Fruit fly (Drosophila melanogaster) whole organism, embryonic: Measurements from ENCODE around the gene CG43880.

ENCODE experiments used
- Antp ChIP-seq: fragments of 200-800 bp; sonication (Bioruptor generic); optimal IDR thresholded peaks from 3 replicates; lab custom pipeline; 2016; ENCODE audit warnings: missing biosample characterization, missing genetic modification characterization
- CG10147 ChIP-seq: fragments of 200-800 bp; sonication (Bioruptor generic); optimal IDR thresholded peaks from 2 replicates; lab custom pipeline; 2019; ENCODE audit warnings: missing biosample characterization, mild to moderate bottlenecking, missing genetic modification characterization, moderate library complexity
- CG10366 ChIP-seq: fragments of 200-800 bp; sonication (Bioruptor generic); IDR thresholded peaks from 2 replicates; pipeline ENCODE4 v1.3.6; 2022; ENCODE audit warnings: missing biosample characterization, missing genetic modification characterization
- CG10565 ChIP-seq: fragments of 200-800 bp; sonication (Bioruptor generic); optimal IDR thresholded peaks from 3 replicates; lab custom pipeline; 2016; ENCODE audit warnings: missing biosample characterization, mild to moderate bottlenecking, missing genetic modification characterization
- CG10654 ChIP-seq: fragments of 200-800 bp; sonication (Bioruptor generic); optimal IDR thresholded peaks from 2 replicates; lab custom pipeline; 2016; ENCODE audit warnings: missing biosample characterization, missing genetic modification characterization
- CG11695 ChIP-seq: fragments of 200-800 bp; sonication (Bioruptor generic); IDR thresholded peaks from 3 replicates; pipeline ENCODE4 v1.3.6; 2022; ENCODE audit warnings: missing biosample characterization, missing genetic modification characterization
- CG12219 ChIP-seq: fragments of 200-800 bp; sonication (Bioruptor generic); optimal IDR thresholded peaks from 3 replicates; lab custom pipeline; 2018; ENCODE audit warnings: missing biosample characterization, mild to moderate bottlenecking, missing genetic modification characterization
- CG12659 ChIP-seq: fragments of 200-800 bp; sonication (Bioruptor generic); optimal IDR thresholded peaks from 3 replicates; lab custom pipeline; 2017; ENCODE audit warnings: mild to moderate bottlenecking, missing biosample characterization, missing genetic modification reagents, missing genetic modification characterization
- CG13894 ChIP-seq: fragments of 200-800 bp; sonication (Bioruptor generic); optimal IDR thresholded peaks from 3 replicates; lab custom pipeline; 2018; ENCODE audit warnings: missing biosample characterization, mild to moderate bottlenecking, missing genetic modification characterization, moderate library complexity
- CG15601 ChIP-seq: fragments of 200-800 bp; sonication (Bioruptor generic); optimal IDR thresholded peaks from 3 replicates; lab custom pipeline; 2019; ENCODE audit warnings: missing biosample characterization, mild to moderate bottlenecking, missing genetic modification characterization, moderate library complexity
- CG1603 ChIP-seq: fragments of 200-800 bp; sonication (Bioruptor generic); optimal IDR thresholded peaks from 2 replicates; lab custom pipeline; 2019; ENCODE audit warnings: missing biosample characterization, mild to moderate bottlenecking, missing genetic modification characterization, moderate library complexity
- CG1647 ChIP-seq: fragments of 200-800 bp; sonication (Bioruptor generic); optimal IDR thresholded peaks from 3 replicates; lab custom pipeline; 2016; ENCODE audit warnings: missing biosample characterization, missing genetic modification characterization
- CG17186 ChIP-seq: fragments of 200-800 bp; sonication (Bioruptor generic); optimal IDR thresholded peaks from 3 replicates; lab custom pipeline; 2017; ENCODE audit warnings: missing biosample characterization, missing genetic modification reagents, missing genetic modification characterization
- CG2875 ChIP-seq: fragments of 200-800 bp; sonication (Bioruptor generic); optimal IDR thresholded peaks from 2 replicates; lab custom pipeline; 2017; ENCODE audit warnings: missing biosample characterization, mild to moderate bottlenecking, missing genetic modification characterization, missing genetic modification reagents
- CG31441 ChIP-seq: fragments of 200-800 bp; sonication (Bioruptor generic); IDR thresholded peaks from 2 replicates; pipeline ENCODE4 v1.3.6; 2022; ENCODE audit warnings: missing biosample characterization, missing genetic modification characterization
- CG33213 ChIP-seq: fragments of 200-800 bp; sonication (Bioruptor generic); optimal IDR thresholded peaks from 3 replicates; lab custom pipeline; 2016; ENCODE audit warnings: missing biosample characterization, missing genetic modification characterization
- CG3407 ChIP-seq: fragments of 200-800 bp; sonication (Bioruptor generic); optimal IDR thresholded peaks from 2 replicates; lab custom pipeline; 2018; ENCODE audit warnings: missing biosample characterization, mild to moderate bottlenecking, missing genetic modification characterization
- CG3726 ChIP-seq: fragments of 200-800 bp; sonication (Bioruptor generic); IDR thresholded peaks from 3 replicates; pipeline ENCODE4, ENCODE4 v1.3.6; 2022; ENCODE audit warnings: missing biosample characterization, missing genetic modification characterization
- CG42726 ChIP-seq: fragments of 200-800 bp; sonication (Bioruptor generic); IDR thresholded peaks from 2 replicates; pipeline ENCODE4 v1.3.6; 2022; ENCODE audit warnings: missing biosample characterization, missing genetic modification characterization; ENCODE audit not compliant: partially characterized antibody
- CG4707 ChIP-seq: fragments of 200-800 bp; sonication (Bioruptor generic); optimal IDR thresholded peaks from 2 replicates; lab custom pipeline; 2018; ENCODE audit warnings: missing biosample characterization, mild to moderate bottlenecking, missing genetic modification characterization, moderate library complexity
- CG5180 ChIP-seq: fragments of 200-800 bp; sonication (Bioruptor generic); optimal IDR thresholded peaks from 3 replicates; lab custom pipeline; 2017; ENCODE audit warnings: missing biosample characterization, missing genetic modification characterization, mild to moderate bottlenecking, moderate library complexity, missing genetic modification reagents
- CG7271 ChIP-seq: fragments of 200-800 bp; sonication (Bioruptor generic); optimal IDR thresholded peaks from 2 replicates; lab custom pipeline; 2018; ENCODE audit warnings: missing biosample characterization, mild to moderate bottlenecking, missing genetic modification characterization, moderate library complexity
- CG9797 ChIP-seq: fragments of 200-800 bp; sonication (Bioruptor generic); optimal IDR thresholded peaks from 3 replicates; lab custom pipeline; 2018; ENCODE audit warnings: missing biosample characterization, mild to moderate bottlenecking, missing genetic modification characterization
- CG9932 ChIP-seq: fragments of 200-800 bp; sonication (Bioruptor generic); IDR thresholded peaks from 2 replicates; pipeline ENCODE4 v1.3.6; 2022; ENCODE audit warnings: missing biosample characterization, missing genetic modification characterization
- CrebB ChIP-seq: fragments of 200-800 bp; sonication (Bioruptor generic); optimal IDR thresholded peaks from 3 replicates; lab custom pipeline; 2018; ENCODE audit warnings: missing biosample characterization, mild to moderate bottlenecking, missing genetic modification characterization
- Dp ChIP-seq: fragments of 200-800 bp; sonication (Bioruptor generic); optimal IDR thresholded peaks from 2 replicates; lab custom pipeline; 2018; ENCODE audit warnings: missing biosample characterization, mild to moderate bottlenecking, missing genetic modification characterization, moderate library complexity
- Fer3 ChIP-seq: fragments of 200-800 bp; sonication (Bioruptor generic); optimal IDR thresholded peaks from 2 replicates; lab custom pipeline; 2018; ENCODE audit warnings: missing biosample characterization, mild to moderate bottlenecking, missing genetic modification characterization, moderate library complexity
- HmgD ChIP-seq: fragments of 200-800 bp; sonication (Bioruptor generic); optimal IDR thresholded peaks from 3 replicates; lab custom pipeline; 2016; ENCODE audit warnings: missing biosample characterization, missing genetic modification characterization
- Kr ChIP-seq: fragments of 200-800 bp; sonication (Bioruptor generic); optimal IDR thresholded peaks from 2 replicates; lab custom pipeline; 2017; ENCODE audit warnings: missing biosample characterization, mild to moderate bottlenecking, missing genetic modification characterization
- MESR4 ChIP-seq: fragments of 200-800 bp; sonication (Bioruptor generic); optimal IDR thresholded peaks from 2 replicates; lab custom pipeline; 2018; ENCODE audit warnings: missing biosample characterization, mild to moderate bottlenecking, missing genetic modification characterization, moderate library complexity
- Rx ChIP-seq: fragments of 200-800 bp; sonication (Bioruptor generic); IDR thresholded peaks from 2 replicates; pipeline ENCODE4 v1.3.6; 2022; ENCODE audit warnings: missing biosample characterization, missing genetic modification characterization
- Side ChIP-seq: fragments of 200-800 bp; sonication (Bioruptor generic); optimal IDR thresholded peaks from 2 replicates; lab custom pipeline; 2016; ENCODE audit warnings: missing biosample characterization, missing genetic modification characterization
- abd-A ChIP-seq: fragments of 200-800 bp; sonication (Bioruptor generic); optimal IDR thresholded peaks from 3 replicates; lab custom pipeline; 2019; ENCODE audit warnings: missing biosample characterization, mild to moderate bottlenecking, missing genetic modification characterization, moderate library complexity
- cas ChIP-seq: fragments of 200-800 bp; sonication (Bioruptor generic); IDR thresholded peaks from 2 replicates; pipeline ENCODE4 v1.3.6; 2022; ENCODE audit warnings: missing biosample characterization, missing genetic modification characterization
- caup ChIP-seq: fragments of 200-800 bp; sonication (Bioruptor generic); optimal IDR thresholded peaks from 3 replicates; lab custom pipeline; 2017; ENCODE audit warnings: missing biosample characterization, mild to moderate bottlenecking, missing genetic modification characterization, moderate library complexity; ENCODE audit not compliant: severe bottlenecking
- cg ChIP-seq: fragments of 200-800 bp; sonication (Bioruptor generic); optimal IDR thresholded peaks from 3 replicates; lab custom pipeline; 2019; ENCODE audit warnings: missing biosample characterization, mild to moderate bottlenecking, missing genetic modification characterization, moderate library complexity
- ci ChIP-seq: fragments of 200-800 bp; sonication (Bioruptor generic); IDR thresholded peaks from 3 replicates; pipeline ENCODE4 v1.3.6; 2022; ENCODE audit warnings: missing biosample characterization, missing genetic modification characterization
- dati ChIP-seq: fragments of 200-800 bp; sonication (Bioruptor generic); IDR thresholded peaks from 2 replicates; pipeline ENCODE4 v1.3.6; 2022; ENCODE audit warnings: missing biosample characterization, missing genetic modification characterization
- eyg ChIP-seq: fragments of 200-800 bp; sonication (Bioruptor generic); optimal IDR thresholded peaks from 3 replicates; lab custom pipeline; 2016; ENCODE audit warnings: missing biosample characterization, missing genetic modification characterization
- gfzf ChIP-seq: fragments of 200-800 bp; sonication (Bioruptor generic); optimal IDR thresholded peaks from 2 replicates; lab custom pipeline; 2016; ENCODE audit warnings: missing biosample characterization, mild to moderate bottlenecking, missing genetic modification characterization, moderate library complexity
- gt ChIP-seq: fragments of 200-800 bp; sonication (Bioruptor generic); IDR thresholded peaks from 2 replicates; pipeline ENCODE4 v1.3.6; 2022; ENCODE audit warnings: missing biosample characterization, missing genetic modification characterization
- nerfin-1 ChIP-seq: fragments of 200-800 bp; sonication (Bioruptor generic); optimal IDR thresholded peaks from 3 replicates; lab custom pipeline; 2019; ENCODE audit warnings: missing biosample characterization, mild to moderate bottlenecking, missing genetic modification characterization, moderate library complexity
- oc ChIP-seq: fragments of 200-800 bp; sonication (Bioruptor generic); optimal IDR thresholded peaks from 2 replicates; lab custom pipeline; 2018; ENCODE audit warnings: missing biosample characterization, mild to moderate bottlenecking, missing genetic modification characterization, moderate library complexity
- odd ChIP-seq: fragments of 200-800 bp; sonication (Bioruptor generic); optimal IDR thresholded peaks from 2 replicates; lab custom pipeline; 2017; ENCODE audit warnings: missing biosample characterization, mild to moderate bottlenecking, missing genetic modification characterization
- pho ChIP-seq: fragments of 200-800 bp; sonication (Bioruptor generic); optimal IDR thresholded peaks from 2 replicates; lab custom pipeline; 2016; ENCODE audit warnings: missing biosample characterization, missing genetic modification characterization
- pzg ChIP-seq: fragments of 200-800 bp; sonication (Bioruptor generic); optimal IDR thresholded peaks from 3 replicates; lab custom pipeline; 2018; ENCODE audit warnings: missing biosample characterization, mild to moderate bottlenecking, missing genetic modification characterization, moderate library complexity
- salm ChIP-seq: fragments of 200-800 bp; sonication (Bioruptor generic); optimal IDR thresholded peaks from 2 replicates; lab custom pipeline; 2018; ENCODE audit warnings: missing biosample characterization, mild to moderate bottlenecking, missing genetic modification characterization
- sqz ChIP-seq: fragments of 200-800 bp; sonication (Bioruptor generic); optimal IDR thresholded peaks from 3 replicates; lab custom pipeline; 2018; ENCODE audit warnings: missing biosample characterization, mild to moderate bottlenecking, missing genetic modification characterization
- usp ChIP-seq: fragments of >200 bp; optimal IDR thresholded peaks from 2 replicates; lab custom pipeline; 2017; ENCODE audit warnings: missing biosample characterization, missing genetic modification characterization
- z ChIP-seq: fragments of 200-800 bp; sonication (Bioruptor generic); IDR thresholded peaks from 3 replicates; pipeline ENCODE4 v1.3.6; 2022; ENCODE audit warnings: missing biosample characterization, missing genetic modification characterization

The CG43880 gene

dm6 chr3L:7914969-7915596 is 31.0 kb downstream of the CG43880 start, which contains the start of gene Tmem43 (continued):
- TF ChIP-seq MESR4 (GFP tag; lab: Kevin White, UChicago): peak; percentile 65
- no peak for TF ChIP-seq ci (GFP tag; lab: Robert Waterston, UW)
- no peak for TF ChIP-seq nerfin-1 (tag; lab: Kevin White, UChicago)
- no peak for TF ChIP-seq dati (GFP tag; lab: Robert Waterston, UW)
- TF ChIP-seq HmgD (GFP tag; lab: Kevin White, UChicago): no peak
- no peak for TF ChIP-seq CG7271 (tag; lab: Kevin White, UChicago)
- peak; percentile 49 for TF ChIP-seq CG9797 (GFP tag; lab: Kevin White, UChicago)
- no peak for TF ChIP-seq CG33213 (GFP tag; lab: Kevin White, UChicago)
- no peak for TF ChIP-seq Antp (GFP tag; lab: Kevin White, UChicago)
- no peak for TF ChIP-seq z (GFP tag; lab: Robert Waterston, UW)
- TF ChIP-seq cas (GFP tag; lab: Robert Waterston, UW): no peak
- no peak for TF ChIP-seq CG9932 (GFP tag; lab: Robert Waterston, UW)
- no peak for TF ChIP-seq pho (GFP tag; lab: Kevin White, UChicago)
- peak; percentile 24 for TF ChIP-seq CG12659 (GFP tag; lab: Kevin White, UChicago)
- no peak for TF ChIP-seq CG10565 (GFP tag; lab: Kevin White, UChicago)
- TF ChIP-seq usp (GFP tag; lab: Kevin White, UChicago): no peak
- no peak for TF ChIP-seq salm (tag; lab: Kevin White, UChicago)
- TF ChIP-seq abd-A (tag; lab: Kevin White, UChicago): no peak
- no peak for TF ChIP-seq CG5180 (GFP tag; lab: Kevin White, UChicago)
- TF ChIP-seq CG11695 (GFP tag; lab: Robert Waterston, UW): no peak
- peak; percentile 41 for TF ChIP-seq CG1603
- no peak for TF ChIP-seq CG10366 (GFP tag; lab: Robert Waterston, UW)
- TF ChIP-seq CG12219 (GFP tag; lab: Kevin White, UChicago): no peak
- TF ChIP-seq eyg (GFP tag; lab: Kevin White, UChicago): no peak
- TF ChIP-seq gt: no peak
- no peak for TF ChIP-seq Fer3
- no peak for TF ChIP-seq CrebB (tag; lab: Kevin White, UChicago)
- no peak for TF ChIP-seq CG4707
- TF ChIP-seq Kr (GFP tag; lab: Kevin White, UChicago): no peak
- no peak for TF ChIP-seq CG2875 (GFP tag; lab: Kevin White, UChicago)
- TF ChIP-seq gfzf (GFP tag; lab: Kevin White, UChicago): peak; percentile 79
- TF ChIP-seq CG31441: no peak
- TF ChIP-seq CG13894 (tag; lab: Kevin White, UChicago): no peak
- TF ChIP-seq CG10147 (GFP tag; lab: Kevin White, UChicago): no peak
- TF ChIP-seq pzg (GFP tag; lab: Kevin White, UChicago): peak; percentile 76
- no peak for TF ChIP-seq oc (tag; lab: Kevin White, UChicago)
- TF ChIP-seq cg (GFP tag; lab: Kevin White, UChicago): no peak
- TF ChIP-seq CG3726 (GFP tag; lab: Robert Waterston, UW): no peak
- TF ChIP-seq CG10654 (GFP tag; lab: Kevin White, UChicago): no peak
- TF ChIP-seq CG42726: no peak
- TF ChIP-seq Side (GFP tag; lab: Kevin White, UChicago): no peak
- no peak for TF ChIP-seq caup (GFP tag; lab: Kevin White, UChicago)
- no peak for TF ChIP-seq odd (GFP tag; lab: Kevin White, UChicago)
- TF ChIP-seq Dp (GFP tag; lab: Kevin White, UChicago): peak; percentile 40
- peak; percentile 13 for TF ChIP-seq CG17186
- no peak for TF ChIP-seq Rx (GFP tag; lab: Robert Waterston, UW)
- TF ChIP-seq CG15601 (tag; lab: Kevin White, UChicago): no peak
- TF ChIP-seq sqz: no peak
- no peak for TF ChIP-seq CG1647
- no peak for TF ChIP-seq CG3407
